Fruit fly (Drosophila melanogaster) whole organism: ENCODE results near the gene CG9503.

Experiments
- CG8478 ChIP-seq: fragments of >200 bp; optimal IDR thresholded peaks from 2 replicates; lab custom pipeline; 2018; ENCODE audit warnings: inconsistent platforms
- Dll ChIP-seq: fragments of >200 bp; optimal IDR thresholded peaks from 2 replicates; lab custom pipeline; 2017
- EcR ChIP-seq, 2 experiments: fragments of >200 bp; optimal IDR thresholded peaks; 2 replicates each; lab custom pipeline; 2017; ENCODE audit warnings: missing biosample characterization in 2 of 2, missing genetic modification characterization in 2 of 2, missing genetic modification reagents in 2 of 2
- pan ChIP-seq: fragments of >200 bp; optimal IDR thresholded peaks from 2 replicates; lab custom pipeline; 2017
- psq ChIP-seq: fragments of >200 bp; optimal IDR thresholded peaks from 2 replicates; lab custom pipeline; 2017
- usp ChIP-seq: fragments of >200 bp; optimal IDR thresholded peaks from 2 replicates; lab custom pipeline; 2017; ENCODE audit warnings: missing biosample characterization, missing genetic modification characterization, mixed read lengths

Gene CG9503

dm6 chrX:14946522-14946921, 23.2 kb upstream of the CG9503 start:
- TF ChIP-seq CG8478 (lab: Kevin White, UChicago) (no peak), usp (GFP tag; lab: Kevin White, UChicago) (no peak), pan (lab: Kevin White, UChicago) (no peak)

dm6 chrX:14936250-14936649, 13.0 kb upstream of the CG9503 start:
- no peak for TF ChIP-seq Dll

dm6 chrX:14931296-14931695, 8.0 kb upstream of the CG9503 start:
- TF ChIP-seq pan (lab: Kevin White, UChicago) = no peak
- no peak for TF ChIP-seq psq (lab: Kevin White, UChicago)
- no peak for TF ChIP-seq usp (GFP tag; lab: Kevin White, UChicago)
- no peak for TF ChIP-seq EcR (GFP tag; optimal IDR thresholded peaks at IDR 0.05; lab: Kevin White, UChicago)
- TF ChIP-seq CG8478 (lab: Kevin White, UChicago) = no peak
- no peak for TF ChIP-seq Dll

dm6 chrX:14929813-14930212, 6.5 kb upstream of the CG9503 start:
- TF ChIP-seq pan (lab: Kevin White, UChicago) (no peak), CG8478 (lab: Kevin White, UChicago) (no peak)

dm6 chrX:14928844-14929243, 5.6 kb upstream of the CG9503 start, which contains the start of gene CG32591:
Gene CG32591 (minus strand): TSS chrX:14928944.
- TF ChIP-seq Dll (no peak), EcR (GFP tag; optimal IDR thresholded peaks at IDR 0.05; lab: Kevin White, UChicago) (no peak)

- no peak for TF ChIP-seq Dll
- TF ChIP-seq pan (lab: Kevin White, UChicago) = no peak
- no peak for TF ChIP-seq usp (GFP tag; lab: Kevin White, UChicago)
- TF ChIP-seq EcR (GFP tag; optimal IDR thresholded peaks at IDR 0.05; lab: Kevin White, UChicago) = peak in 1 of 2 experiments; percentile 64
Observed at dm6 chrX:14922396-14923276, 657 bp downstream of the CG9503 start.

dm6 chrX:14918750-14919247, 4.5 kb downstream of the CG9503 start, which contains the start of gene Eo:
Gene Eo (minus strand): TSS chrX:14918800.
- TF ChIP-seq EcR (GFP tag; optimal IDR thresholded peaks at IDR 0.05; lab: Kevin White, UChicago) = peak in 1 of 2 experiments; percentile 17
- no peak for TF ChIP-seq CG8478 (lab: Kevin White, UChicago)

- TF ChIP-seq pan (lab: Kevin White, UChicago) (no peak), EcR (GFP tag; optimal IDR thresholded peaks at IDR 0.05; lab: Kevin White, UChicago) (no peak), psq (lab: Kevin White, UChicago) (no peak), usp (GFP tag; lab: Kevin White, UChicago) (no peak), CG8478 (lab: Kevin White, UChicago) (no peak), Dll (no peak)
Observed at dm6 chrX:14913706-14914303, 9.5 kb downstream of the CG9503 start, which contains the start of gene CG12398. Gene CG12398 (minus strand): TSS chrX:14913812.

dm6 chrX:14910464-14911349, 12.6 kb downstream of the CG9503 start, which contains the start of gene CG14406:
Gene CG14406 (minus strand): TSS chrX:14910845.
- no peak for TF ChIP-seq psq (lab: Kevin White, UChicago)
- no peak for TF ChIP-seq usp (GFP tag; lab: Kevin White, UChicago)
- peak in 1 of 2 experiments; percentile 1 for TF ChIP-seq EcR (GFP tag; optimal IDR thresholded peaks at IDR 0.05; lab: Kevin White, UChicago)
- TF ChIP-seq CG8478 (lab: Kevin White, UChicago) = no peak
- no peak for TF ChIP-seq Dll

dm6 chrX:14909658-14910378, 13.5 kb downstream of the CG9503 start, which contains the start of gene fiz:
Gene fiz (minus strand): TSS chrX:14909708.
- TF ChIP-seq CG8478 (lab: Kevin White, UChicago) (no peak), Dll (no peak)

- no peak for TF ChIP-seq CG8478 (lab: Kevin White, UChicago)
- TF ChIP-seq Dll = no peak
- no peak for TF ChIP-seq EcR (GFP tag; optimal IDR thresholded peaks at IDR 0.05; lab: Kevin White, UChicago)
- TF ChIP-seq pan (lab: Kevin White, UChicago) = no peak
- TF ChIP-seq psq (lab: Kevin White, UChicago) = no peak
- no peak for TF ChIP-seq usp (GFP tag; lab: Kevin White, UChicago)
Observed at dm6 chrX:14909051-14909450, 14.2 kb downstream of the CG9503 start.
